Worm (Caenorhabditis elegans): Measurements from ENCODE around the gene ZK6.8.

ce11 chrV:364650-365049 is 17.1 kb upstream of the ZK6.8 start, which contains the start of gene mltn-6:
- no peak for TF ChIP-seq ref-1 (GFP tag; conservative IDR thresholded peaks at IDR 0.05)
- TF ChIP-seq ztf-23 (GFP tag; IDR thresholded peaks at IDR 0.05): no peak
- TF ChIP-seq tab-1 (GFP tag; IDR thresholded peaks at IDR 0.05): no peak
- TF ChIP-seq cog-1 (tag; optimal IDR thresholded peaks at IDR 0.05): no peak
